Worm (Caenorhabditis elegans) whole organism, midembryonic: Measurements from ENCODE around the gene eif-3.G.

Experiments used
- T22C8.4 ChIP-seq: fragments of 200-800 bp; sonication (Bioruptor generic); IDR thresholded peaks from 2 replicates; pipeline ENCODE4 v1.3.6; 2022; ENCODE audit warnings: missing genetic modification characterization, missing compliant biosample characterization
- cog-1 ChIP-seq: sonication (generic microtip); optimal IDR thresholded peaks from 2 replicates; lab custom pipeline; 2016; ENCODE audit warnings: missing genetic modification characterization, missing compliant biosample characterization
- flt-1 ChIP-seq: fragments of 200-800 bp; sonication (Bioruptor generic); IDR thresholded peaks from 2 replicates; pipeline ENCODE4 v1.3.6; 2022; ENCODE audit warnings: missing genetic modification characterization, missing compliant biosample characterization
- klf-2 ChIP-seq: fragments of 200-800 bp; sonication (Bioruptor generic); conservative IDR thresholded peaks from 2 replicates; pipeline ENCODE4 v1.3.6; 2022; ENCODE audit warnings: missing genetic modification reagents, missing genetic modification characterization, missing compliant biosample characterization
- med-1 ChIP-seq: sonication (generic microtip); optimal IDR thresholded peaks from 2 replicates; lab custom pipeline; 2017; ENCODE audit warnings: missing genetic modification characterization, mild to moderate bottlenecking, missing compliant biosample characterization, antibody characterized with exemption, missing genetic modification reagents; ENCODE audit not compliant: insufficient read depth
- ref-1 ChIP-seq: fragments of 200-800 bp; sonication (Bioruptor generic); conservative IDR thresholded peaks from 2 replicates; pipeline ENCODE4 v1.3.6; 2022; ENCODE audit warnings: missing genetic modification reagents, missing genetic modification characterization, missing compliant biosample characterization
- tab-1 ChIP-seq: fragments of 200-800 bp; sonication (Bioruptor generic); IDR thresholded peaks from 2 replicates; pipeline ENCODE4 v1.3.6; 2022; ENCODE audit warnings: missing genetic modification characterization, missing compliant biosample characterization
- ztf-23 ChIP-seq: fragments of 200-800 bp; sonication (Bioruptor generic); IDR thresholded peaks from 2 replicates; pipeline ENCODE4 v1.3.6; 2022; ENCODE audit warnings: missing genetic modification reagents, missing genetic modification characterization, missing compliant biosample characterization
- ztf-29 ChIP-seq: fragments of 200-800 bp; sonication (Bioruptor generic); IDR thresholded peaks from 2 replicates; pipeline ENCODE4 v1.3.6; 2022; ENCODE audit warnings: missing genetic modification reagents, missing genetic modification characterization, missing compliant biosample characterization

Gene eif-3.G

ce11 chrII:8480166-8480565 is 37.6 kb downstream of the eif-3.G start, which contains the start of gene lact-4:
TSS of gene lact-4 (minus strand) at chrII:8480478.
- TF ChIP-seq ref-1 (GFP tag; lab: Robert Waterston, UW) (no peak), cog-1 (tag; lab: Kevin White, UChicago) (no peak), flt-1 (GFP tag; lab: Robert Waterston, UW) (no peak), T22C8.4 (GFP tag; lab: Robert Waterston, UW) (no peak), med-1 (GFP tag; lab: Kevin White, UChicago) (no peak), ztf-29 (GFP tag; lab: Robert Waterston, UW) (no peak), ztf-23 (GFP tag; lab: Robert Waterston, UW) (no peak), klf-2 (GFP tag; lab: Robert Waterston, UW) (no peak), tab-1 (no peak)

ce11 chrII:8481033-8481708 is 38.6 kb downstream of the eif-3.G start:
- TF ChIP-seq klf-2 (GFP tag; lab: Robert Waterston, UW): no peak
- no peak for TF ChIP-seq tab-1
- no peak for TF ChIP-seq ref-1 (GFP tag; lab: Robert Waterston, UW)
- TF ChIP-seq T22C8.4 (GFP tag; lab: Robert Waterston, UW): no peak
- TF ChIP-seq med-1 (GFP tag; lab: Kevin White, UChicago): no peak
- no peak for TF ChIP-seq cog-1 (tag; lab: Kevin White, UChicago)
- TF ChIP-seq ztf-29 (GFP tag; lab: Robert Waterston, UW): no peak
- no peak for TF ChIP-seq flt-1 (GFP tag; lab: Robert Waterston, UW)
- TF ChIP-seq ztf-23 (GFP tag; lab: Robert Waterston, UW): no peak

- TF ChIP-seq ztf-23 (GFP tag; lab: Robert Waterston, UW): no peak
- TF ChIP-seq klf-2 (GFP tag; lab: Robert Waterston, UW): no peak
Observed at ce11 chrII:8481731-8482253, 39.2 kb downstream of the eif-3.G start, which contains the start of gene M05D6.5. TSS of gene M05D6.5 (minus strand) at chrII:8482203.

- TF ChIP-seq klf-2 (GFP tag; lab: Robert Waterston, UW) (no peak), flt-1 (GFP tag; lab: Robert Waterston, UW) (no peak), med-1 (GFP tag; lab: Kevin White, UChicago) (no peak), ztf-23 (GFP tag; lab: Robert Waterston, UW) (no peak), tab-1 (no peak), cog-1 (tag; lab: Kevin White, UChicago) (no peak), T22C8.4 (GFP tag; lab: Robert Waterston, UW) (no peak), ref-1 (GFP tag; lab: Robert Waterston, UW) (no peak), ztf-29 (GFP tag; lab: Robert Waterston, UW) (no peak)
Observed at ce11 chrII:8483124-8483792, 40.7 kb downstream of the eif-3.G start.

ce11 chrII:8483793-8484186 is 41.2 kb downstream of the eif-3.G start, which contains the start of gene taap-1:
TSS of gene taap-1 (minus strand) at chrII:8483871.
- no peak for TF ChIP-seq ztf-23 (GFP tag; lab: Robert Waterston, UW)
- TF ChIP-seq tab-1: no peak
- TF ChIP-seq T22C8.4 (GFP tag; lab: Robert Waterston, UW): no peak
- no peak for TF ChIP-seq flt-1 (GFP tag; lab: Robert Waterston, UW)
- no peak for TF ChIP-seq ztf-29 (GFP tag; lab: Robert Waterston, UW)
- no peak for TF ChIP-seq cog-1 (tag; lab: Kevin White, UChicago)
- TF ChIP-seq ref-1 (GFP tag; lab: Robert Waterston, UW): no peak
- no peak for TF ChIP-seq klf-2 (GFP tag; lab: Robert Waterston, UW)
- TF ChIP-seq med-1 (GFP tag; lab: Kevin White, UChicago): no peak

ce11 chrII:8484546-8484945 is 42.0 kb downstream of the eif-3.G start:
- TF ChIP-seq ztf-29 (GFP tag; lab: Robert Waterston, UW): no peak
- no peak for TF ChIP-seq tab-1
- no peak for TF ChIP-seq flt-1 (GFP tag; lab: Robert Waterston, UW)
- TF ChIP-seq cog-1 (tag; lab: Kevin White, UChicago): no peak

ce11 chrII:8485603-8486002 is 43.0 kb downstream of the eif-3.G start, which contains the start of gene gbh-2:
TSS of gene gbh-2 (plus strand) at chrII:8485879.
- no peak for TF ChIP-seq cog-1 (tag; lab: Kevin White, UChicago)
- no peak for TF ChIP-seq klf-2 (GFP tag; lab: Robert Waterston, UW)
- no peak for TF ChIP-seq ref-1 (GFP tag; lab: Robert Waterston, UW)
- no peak for TF ChIP-seq tab-1
- TF ChIP-seq flt-1 (GFP tag; lab: Robert Waterston, UW): no peak
- no peak for TF ChIP-seq med-1 (GFP tag; lab: Kevin White, UChicago)
- no peak for TF ChIP-seq ztf-29 (GFP tag; lab: Robert Waterston, UW)
- TF ChIP-seq ztf-23 (GFP tag; lab: Robert Waterston, UW): no peak
- no peak for TF ChIP-seq T22C8.4 (GFP tag; lab: Robert Waterston, UW)

- no peak for TF ChIP-seq ref-1 (GFP tag; lab: Robert Waterston, UW)
- TF ChIP-seq ztf-29 (GFP tag; lab: Robert Waterston, UW): no peak
Observed at ce11 chrII:8488123-8488522, 45.6 kb downstream of the eif-3.G start.
